Worm (Caenorhabditis elegans) whole organism, late embryonic: ENCODE data around the gene C28D4.4.

Experiments used
- F13H6.1 ChIP-seq: sonication (generic microtip); optimal IDR thresholded peaks from 2 replicates; lab custom pipeline; 2016; ENCODE audit warnings: missing genetic modification characterization, missing compliant biosample characterization
- K09A11.1 ChIP-seq: sonication (generic microtip); optimal IDR thresholded peaks from 2 replicates; lab custom pipeline; 2017; ENCODE audit warnings: antibody characterized with exemption, mild to moderate bottlenecking, missing genetic modification characterization, missing compliant biosample characterization; ENCODE audit not compliant: insufficient read depth
- T23F11.4 ChIP-seq: fragments of 200-800 bp; sonication (Bioruptor generic); optimal IDR thresholded peaks from 2 replicates; lab custom pipeline; 2018; ENCODE audit warnings: mild to moderate bottlenecking, missing genetic modification characterization, missing compliant biosample characterization
- ama-1 ChIP-seq: fragments of 150-350 bp; optimal IDR thresholded peaks from 2 replicates; lab custom pipeline; 2014
- ceh-14 ChIP-seq: sonication (generic microtip); optimal IDR thresholded peaks from 2 replicates; lab custom pipeline; 2016; ENCODE audit warnings: missing genotype, missing genetic modification characterization, missing compliant biosample characterization
- ceh-18 ChIP-seq: sonication (generic microtip); optimal IDR thresholded peaks from 2 replicates; lab custom pipeline; 2016; ENCODE audit warnings: missing genetic modification characterization, missing compliant biosample characterization
- ceh-19 ChIP-seq: fragments of 200-800 bp; sonication (Bioruptor generic); optimal IDR thresholded peaks from 2 replicates; lab custom pipeline; 2018; ENCODE audit warnings: mild to moderate bottlenecking, missing genetic modification characterization, missing compliant biosample characterization
- ceh-2 ChIP-seq: sonication (generic microtip); optimal IDR thresholded peaks from 2 replicates; lab custom pipeline; 2016; ENCODE audit warnings: missing genotype, missing genetic modification characterization, missing compliant biosample characterization
- ceh-24 ChIP-seq: sonication (generic microtip); optimal IDR thresholded peaks from 2 replicates; lab custom pipeline; 2016; ENCODE audit warnings: mild to moderate bottlenecking, missing genetic modification characterization, missing compliant biosample characterization
- ceh-30 ChIP-seq: fragments of 150-350 bp; optimal IDR thresholded peaks from 2 replicates; lab custom pipeline; 2014; ENCODE audit warnings: missing biosample characterization, missing genetic modification characterization
- ceh-34 ChIP-seq: sonication (generic microtip); optimal IDR thresholded peaks from 2 replicates; lab custom pipeline; 2016; ENCODE audit warnings: mild to moderate bottlenecking, missing genetic modification characterization, missing compliant biosample characterization
- ceh-9 ChIP-seq: sonication (generic microtip); optimal IDR thresholded peaks from 2 replicates; lab custom pipeline; 2016; ENCODE audit warnings: mild to moderate bottlenecking, missing genetic modification characterization, inconsistent platforms, missing compliant biosample characterization
- dmd-4 ChIP-seq: sonication (generic microtip); optimal IDR thresholded peaks from 2 replicates; lab custom pipeline; 2016; ENCODE audit warnings: borderline replicate concordance, missing genetic modification characterization, missing compliant biosample characterization
- dve-1 ChIP-seq: sonication (generic microtip); optimal IDR thresholded peaks from 2 replicates; lab custom pipeline; 2017; ENCODE audit warnings: antibody characterized with exemption, mild to moderate bottlenecking, missing genetic modification characterization, missing compliant biosample characterization
- elt-2 ChIP-seq: sonication (generic microtip); optimal IDR thresholded peaks from 2 replicates; lab custom pipeline; 2016; ENCODE audit warnings: missing genetic modification reagents, missing genetic modification characterization, missing compliant biosample characterization
- elt-4 ChIP-seq: sonication (generic microtip); optimal IDR thresholded peaks from 2 replicates; lab custom pipeline; 2016; ENCODE audit warnings: missing genetic modification characterization, missing compliant biosample characterization
- ets-4 ChIP-seq: sonication (generic microtip); optimal IDR thresholded peaks from 2 replicates; lab custom pipeline; 2016; ENCODE audit warnings: missing genetic modification characterization, missing compliant biosample characterization
- eyg-1 ChIP-seq: sonication (generic microtip); optimal IDR thresholded peaks from 2 replicates; lab custom pipeline; 2016; ENCODE audit warnings: missing genotype, missing genetic modification characterization, missing compliant biosample characterization
- fax-1 ChIP-seq: sonication (generic microtip); optimal IDR thresholded peaks from 2 replicates; lab custom pipeline; 2016; ENCODE audit warnings: missing genotype, missing genetic modification characterization, missing compliant biosample characterization
- hlh-6 ChIP-seq: sonication (generic microtip); optimal IDR thresholded peaks from 2 replicates; lab custom pipeline; 2016; ENCODE audit warnings: missing genotype, missing genetic modification characterization, missing compliant biosample characterization
- hlh-8 ChIP-seq: sonication (generic microtip); optimal IDR thresholded peaks from 2 replicates; lab custom pipeline; 2016; ENCODE audit warnings: missing genotype, missing genetic modification characterization, missing compliant biosample characterization
- lim-6 ChIP-seq: sonication (generic microtip); optimal IDR thresholded peaks from 2 replicates; lab custom pipeline; 2016; ENCODE audit warnings: missing genetic modification characterization, missing compliant biosample characterization
- lin-11 ChIP-seq: fragments of 200-800 bp; sonication (Bioruptor generic); optimal IDR thresholded peaks from 2 replicates; lab custom pipeline; 2018; ENCODE audit warnings: mild to moderate bottlenecking, missing genetic modification characterization, missing compliant biosample characterization
- nhr-232 ChIP-seq: sonication (generic microtip); optimal IDR thresholded peaks from 2 replicates; lab custom pipeline; 2016; ENCODE audit warnings: missing genetic modification characterization, missing compliant biosample characterization
- npax-4 ChIP-seq: sonication (generic microtip); optimal IDR thresholded peaks from 2 replicates; lab custom pipeline; 2016; ENCODE audit warnings: missing genetic modification characterization, missing compliant biosample characterization
- odd-2 ChIP-seq: sonication (generic microtip); optimal IDR thresholded peaks from 2 replicates; lab custom pipeline; 2017; ENCODE audit warnings: antibody characterized with exemption, mild to moderate bottlenecking, missing genetic modification characterization, missing compliant biosample characterization
- pat-9 ChIP-seq: fragments of 200-800 bp; sonication (Bioruptor generic); optimal IDR thresholded peaks from 2 replicates; lab custom pipeline; 2018; ENCODE audit warnings: mild to moderate bottlenecking, missing genetic modification characterization, moderate library complexity, missing compliant biosample characterization
- pha-4 ChIP-seq: fragments of 150-350 bp; optimal IDR thresholded peaks from 2 replicates; lab custom pipeline; 2018; ENCODE audit warnings: missing biosample characterization, missing genetic modification reagents, missing genetic modification characterization
- pqm-1 ChIP-seq: sonication (generic microtip); optimal IDR thresholded peaks from 2 replicates; lab custom pipeline; 2016; ENCODE audit warnings: missing genetic modification characterization, missing compliant biosample characterization
- rnt-1 ChIP-seq: sonication (generic microtip); optimal IDR thresholded peaks from 2 replicates; lab custom pipeline; 2016; ENCODE audit warnings: missing genetic modification characterization, missing compliant biosample characterization
- sdc-2 ChIP-seq: sonication (generic microtip); optimal IDR thresholded peaks from 2 replicates; lab custom pipeline; 2016; ENCODE audit warnings: missing genotype, missing genetic modification characterization, missing compliant biosample characterization
- sox-2 ChIP-seq: fragments of 200-800 bp; sonication (Bioruptor generic); IDR thresholded peaks from 2 replicates; pipeline ENCODE4 v1.3.6; 2022; ENCODE audit warnings: missing genetic modification reagents, missing genetic modification characterization, missing compliant biosample characterization
- sox-4 ChIP-seq: sonication (generic microtip); optimal IDR thresholded peaks from 2 replicates; lab custom pipeline; 2017; ENCODE audit warnings: mild to moderate bottlenecking, missing genetic modification characterization, inconsistent platforms, missing compliant biosample characterization
- syd-9 ChIP-seq: sonication (generic microtip); optimal IDR thresholded peaks from 2 replicates; lab custom pipeline; 2016; ENCODE audit warnings: mild to moderate bottlenecking, missing genetic modification characterization, moderate library complexity, missing compliant biosample characterization
- tbx-2 ChIP-seq: sonication (generic microtip); optimal IDR thresholded peaks from 2 replicates; lab custom pipeline; 2016; ENCODE audit warnings: missing genetic modification characterization, missing compliant biosample characterization
- unc-42 ChIP-seq: sonication (generic microtip); optimal IDR thresholded peaks from 2 replicates; lab custom pipeline; 2016; ENCODE audit warnings: missing genotype, missing genetic modification characterization, missing compliant biosample characterization
- unc-55 ChIP-seq: sonication (generic microtip); optimal IDR thresholded peaks from 2 replicates; lab custom pipeline; 2017; ENCODE audit warnings: missing biosample characterization, missing genetic modification reagents, missing genetic modification characterization
- zip-5 ChIP-seq: sonication (generic microtip); optimal IDR thresholded peaks from 2 replicates; lab custom pipeline; 2016; ENCODE audit warnings: missing genetic modification characterization, missing compliant biosample characterization
- ztf-16 ChIP-seq: sonication (generic microtip); optimal IDR thresholded peaks from 2 replicates; lab custom pipeline; 2017; ENCODE audit warnings: missing genetic modification characterization, missing compliant biosample characterization

C28D4.4 gene

DNA sequence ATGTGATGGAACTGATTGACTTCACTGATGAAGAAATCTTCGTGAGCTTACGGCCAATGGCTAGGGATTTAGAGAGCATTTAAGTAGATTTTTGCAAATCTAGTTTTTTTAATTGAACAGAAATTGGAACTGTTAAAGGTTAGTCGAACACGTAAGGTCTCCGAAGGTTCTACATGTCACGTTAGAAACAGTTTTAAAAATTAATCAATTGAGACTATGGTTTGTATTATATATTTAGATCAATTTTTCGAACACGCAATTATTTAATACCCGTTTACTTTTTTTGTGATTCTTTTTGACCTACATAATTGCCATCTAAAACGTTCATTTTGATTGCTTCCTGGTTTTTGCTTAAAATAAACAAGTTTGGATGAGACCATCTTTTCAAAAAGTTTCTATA is at the start of gene C28D4.4:
TSS of gene C28D4.4 (minus strand) at position 101 of the 400 bp plus-strand sequence.
- TF ChIP-seq pqm-1 (tag; lab: Kevin White, UChicago), result no peak
- TF ChIP-seq npax-4 (tag; lab: Kevin White, UChicago), result no peak
- no peak for TF ChIP-seq pha-4 (tag; lab: Kevin White, UChicago)
- TF ChIP-seq hlh-6 (tag; lab: Kevin White, UChicago), result no peak
- no peak for TF ChIP-seq sox-4
- no peak for TF ChIP-seq ceh-14 (tag; lab: Kevin White, UChicago)
- no peak for TF ChIP-seq syd-9 (tag; lab: Kevin White, UChicago)
- no peak for TF ChIP-seq ceh-9 (tag; lab: Kevin White, UChicago)
- TF ChIP-seq elt-2 (tag; lab: Kevin White, UChicago), result no peak
- no peak for TF ChIP-seq elt-4 (tag; lab: Kevin White, UChicago)
- no peak for TF ChIP-seq T23F11.4
- no peak for TF ChIP-seq ceh-2 (tag; lab: Kevin White, UChicago)
- TF ChIP-seq, all 69 proteins: peak for 0

DNA sequence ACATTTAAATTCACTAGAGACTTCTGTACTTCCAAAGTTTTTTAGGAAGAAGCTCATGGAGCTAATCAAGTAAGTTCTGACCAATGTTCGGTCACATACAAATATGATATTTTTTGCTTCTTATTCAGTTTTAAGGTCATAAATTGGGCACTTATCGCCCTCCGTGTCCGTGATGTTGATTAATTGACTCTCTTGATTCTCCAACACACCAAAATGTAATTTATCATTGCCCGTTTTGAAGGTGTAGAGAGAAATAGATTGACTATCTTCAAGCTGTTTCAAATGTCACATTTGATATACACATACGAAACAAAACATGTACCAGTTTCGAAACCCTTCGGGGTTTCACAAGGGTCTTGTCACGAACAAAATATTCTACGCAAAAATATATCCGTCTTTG is 45.9 kb upstream of the C28D4.4 start:
- no peak for TF ChIP-seq ceh-34 (tag; lab: Kevin White, UChicago)
- no peak for TF ChIP-seq odd-2 (tag; lab: Kevin White, UChicago)
- no peak for TF ChIP-seq fax-1
- no peak for TF ChIP-seq dmd-4 (tag; lab: Kevin White, UChicago)
- no peak for TF ChIP-seq unc-55
- no peak for TF ChIP-seq tbx-2 (tag; lab: Kevin White, UChicago)
- no peak for TF ChIP-seq F13H6.1 (tag; lab: Kevin White, UChicago)
- TF ChIP-seq ama-1 (lab: Kevin White, UChicago), result no peak
- no peak for TF ChIP-seq eyg-1 (tag; lab: Kevin White, UChicago)
- TF ChIP-seq ceh-30 (tag; lab: Kevin White, UChicago), result no peak
- no peak for TF ChIP-seq hlh-8 (tag; lab: Kevin White, UChicago)
- no peak for TF ChIP-seq sdc-2
- no peak for TF ChIP-seq sox-4
- no peak for TF ChIP-seq ceh-18 (tag; lab: Kevin White, UChicago)

DNA sequence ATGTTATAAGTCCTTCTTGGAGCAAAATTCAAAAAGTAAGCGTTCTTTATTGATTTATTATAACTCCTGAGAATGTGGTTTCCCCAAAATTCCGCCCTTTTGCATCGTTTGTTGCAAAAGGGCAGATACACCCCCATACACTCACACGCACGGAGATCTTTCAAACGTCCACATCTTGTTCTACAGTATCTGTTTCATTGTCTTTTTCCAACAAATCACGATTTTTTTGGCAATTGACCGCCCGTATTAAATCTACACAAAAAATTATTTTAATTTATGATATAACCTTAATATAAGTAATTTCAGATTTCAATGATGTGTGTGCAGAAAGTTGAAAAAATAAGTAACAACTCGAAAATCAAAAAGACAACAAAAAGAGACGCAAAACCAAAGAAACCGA is 44.7 kb upstream of the C28D4.4 start, which contains the start of gene T13F2.4:
TSS of gene T13F2.4 (plus strand) at position 301 of the 400 bp plus-strand sequence.
- TF ChIP-seq pqm-1 (tag; lab: Kevin White, UChicago) (no peak), elt-2 (tag; lab: Kevin White, UChicago) (no peak), unc-42 (tag; lab: Kevin White, UChicago) (no peak), zip-5 (tag; lab: Kevin White, UChicago) (no peak), lim-6 (tag; lab: Kevin White, UChicago) (no peak), fax-1 (no peak), dve-1 (tag; lab: Kevin White, UChicago) (no peak), nhr-232 (tag; lab: Kevin White, UChicago) (no peak), K09A11.1 (tag; lab: Kevin White, UChicago) (no peak), rnt-1 (tag; lab: Kevin White, UChicago) (no peak), pat-9 (tag; lab: Kevin White, UChicago) (no peak), ceh-19 (GFP tag; lab: Kevin White, UChicago) (no peak)
- TF ChIP-seq, all 69 proteins: peak for 0

DNA sequence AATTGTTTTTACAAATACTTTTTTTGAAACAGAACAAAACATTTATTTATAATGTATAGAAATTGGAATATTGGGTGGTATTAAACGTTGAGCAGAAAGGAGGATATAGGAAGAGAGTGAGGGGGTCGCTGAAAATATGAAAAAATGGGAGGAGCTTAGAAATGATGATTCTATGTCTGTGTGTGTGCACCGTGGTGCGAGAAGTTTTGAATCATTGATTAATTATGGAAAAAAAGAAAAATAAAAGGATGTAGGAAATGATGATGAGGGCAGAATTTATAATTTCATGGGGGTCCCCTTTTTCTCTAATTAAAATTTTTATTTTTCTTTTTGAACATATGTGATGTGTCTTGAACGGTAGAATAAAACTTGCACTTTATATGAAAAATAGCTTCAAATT is 39.9 kb upstream of the C28D4.4 start, which contains the start of gene sre-4:
TSS of gene sre-4 (minus strand) at position 101 of the 400 bp plus-strand sequence.
- no peak for TF ChIP-seq sox-4
- TF ChIP-seq ceh-24, result no peak
- TF ChIP-seq sox-2 (GFP tag; lab: Robert Waterston, UW), result no peak
- no peak for TF ChIP-seq elt-2 (tag; lab: Kevin White, UChicago)
- TF ChIP-seq unc-55, result no peak
- TF ChIP-seq ztf-16, result no peak
- TF ChIP-seq fax-1, result no peak
- no peak for TF ChIP-seq pha-4 (tag; lab: Kevin White, UChicago)
- no peak for TF ChIP-seq ets-4 (tag; lab: Kevin White, UChicago)
- no peak for TF ChIP-seq lin-11 (tag; lab: Kevin White, UChicago)
- no peak for TF ChIP-seq zip-5 (tag; lab: Kevin White, UChicago)
- TF ChIP-seq ceh-14 (tag; lab: Kevin White, UChicago), result no peak
- TF ChIP-seq hlh-6 (tag; lab: Kevin White, UChicago), result no peak
- no peak for TF ChIP-seq ceh-18 (tag; lab: Kevin White, UChicago)
- no peak for TF ChIP-seq dmd-4 (tag; lab: Kevin White, UChicago)
